Fruit fly (Drosophila melanogaster): ENCODE results near the gene MED28.

The MED28 gene

dm6 chr3R:25461666-25462065 is 15.1 kb upstream of the MED28 start:
- TF ChIP-seq CG11617 (GFP tag; optimal IDR thresholded peaks at IDR 0.05) = no peak
- TF ChIP-seq tj (GFP tag; optimal IDR thresholded peaks at IDR 0.05) = no peak
- TF ChIP-seq CG7101 (tag; optimal IDR thresholded peaks at IDR 0.05) = no peak
- TF ChIP-seq Hr96 (GFP tag; optimal IDR thresholded peaks at IDR 0.05) = no peak
- no peak for TF ChIP-seq cic (GFP tag; optimal IDR thresholded peaks at IDR 0.05)
- no peak for TF ChIP-seq Mnt (GFP tag; optimal IDR thresholded peaks at IDR 0.05)
- no peak for TF ChIP-seq CG7045 (GFP tag; optimal IDR thresholded peaks at IDR 0.05)
- TF ChIP-seq CG1620 (GFP tag; optimal IDR thresholded peaks at IDR 0.05) = no peak
- TF ChIP-seq Crg-1 (GFP tag; optimal IDR thresholded peaks at IDR 0.05) = no peak
- TF ChIP-seq toe (GFP tag; optimal IDR thresholded peaks at IDR 0.05) = no peak
- no peak for TF ChIP-seq CG33017 (tag; optimal IDR thresholded peaks at IDR 0.05)
- no peak for TF ChIP-seq CG14711 (tag; optimal IDR thresholded peaks at IDR 0.05)

- TF ChIP-seq cic (GFP tag; optimal IDR thresholded peaks at IDR 0.05) (no peak), Crg-1 (GFP tag; optimal IDR thresholded peaks at IDR 0.05) (no peak), cnc (optimal IDR thresholded peaks at IDR 0.05) (no peak), CG7045 (GFP tag; optimal IDR thresholded peaks at IDR 0.05) (no peak), toe (GFP tag; optimal IDR thresholded peaks at IDR 0.05) (no peak), CG1620 (GFP tag; optimal IDR thresholded peaks at IDR 0.05) (no peak), ovo (GFP tag; optimal IDR thresholded peaks at IDR 0.05) (no peak), pad (GFP tag; optimal IDR thresholded peaks at IDR 0.05) (no peak), Clk (GFP tag; optimal IDR thresholded peaks at IDR 0.05) (no peak), CG7101 (tag; optimal IDR thresholded peaks at IDR 0.05) (no peak), Hr96 (GFP tag; optimal IDR thresholded peaks at IDR 0.05) (no peak), bab1 (GFP tag; optimal IDR thresholded peaks at IDR 0.05) (no peak), CG11617 (GFP tag; optimal IDR thresholded peaks at IDR 0.05) (no peak), kay (GFP tag; ENCODE audit: borderline replicate concordance) (no peak), Mnt (GFP tag; optimal IDR thresholded peaks at IDR 0.05) (no peak), CG5204 (GFP tag; optimal IDR thresholded peaks at IDR 0.05) (no peak)
These were observed 14.0 kb upstream of the MED28 start for dm6 chr3R:25462642-25463317.

- TF ChIP-seq CG1620 (GFP tag; optimal IDR thresholded peaks at IDR 0.05) (no peak), bab1 (GFP tag; optimal IDR thresholded peaks at IDR 0.05) (no peak), Clk (GFP tag; optimal IDR thresholded peaks at IDR 0.05) (no peak), Mnt (GFP tag; optimal IDR thresholded peaks at IDR 0.05) (no peak), CG7045 (GFP tag; optimal IDR thresholded peaks at IDR 0.05) (no peak), CG12768 (GFP tag; optimal IDR thresholded peaks at IDR 0.05) (no peak), CG5204 (GFP tag; optimal IDR thresholded peaks at IDR 0.05) (no peak), ovo (GFP tag; optimal IDR thresholded peaks at IDR 0.05) (no peak)
These were observed 10.6 kb upstream of the MED28 start for dm6 chr3R:25466166-25466565.

- TF ChIP-seq tj (GFP tag; optimal IDR thresholded peaks at IDR 0.05) = no peak
- no peak for TF ChIP-seq CG5204 (GFP tag; optimal IDR thresholded peaks at IDR 0.05)
- no peak for TF ChIP-seq Clk (GFP tag; optimal IDR thresholded peaks at IDR 0.05)
- TF ChIP-seq ovo (GFP tag; optimal IDR thresholded peaks at IDR 0.05) = no peak
- TF ChIP-seq kay (GFP tag; ENCODE audit: borderline replicate concordance) = no peak
- TF ChIP-seq CG11617 (GFP tag; optimal IDR thresholded peaks at IDR 0.05) = no peak
- TF ChIP-seq Hr96 (GFP tag; optimal IDR thresholded peaks at IDR 0.05) = no peak
- no peak for TF ChIP-seq CG1620 (GFP tag; optimal IDR thresholded peaks at IDR 0.05)
- TF ChIP-seq cnc (optimal IDR thresholded peaks at IDR 0.05) = no peak
- no peak for TF ChIP-seq pad (GFP tag; optimal IDR thresholded peaks at IDR 0.05)
- no peak for TF ChIP-seq CG33017 (tag; optimal IDR thresholded peaks at IDR 0.05)
- TF ChIP-seq CG7045 (GFP tag; optimal IDR thresholded peaks at IDR 0.05) = no peak
- no peak for TF ChIP-seq CG7101 (tag; optimal IDR thresholded peaks at IDR 0.05)
These were observed 4.8 kb upstream of the MED28 start for dm6 chr3R:25471853-25472634.

- TF ChIP-seq CG5204 (GFP tag; optimal IDR thresholded peaks at IDR 0.05) (peak; percentile 99), CG1620 (GFP tag; optimal IDR thresholded peaks at IDR 0.05) (peak; percentile 98), CG14711 (tag; optimal IDR thresholded peaks at IDR 0.05) (peak; percentile 95), CG11617 (GFP tag; optimal IDR thresholded peaks at IDR 0.05) (peak; percentile 99), tj (GFP tag; optimal IDR thresholded peaks at IDR 0.05) (peak; percentile 93), CG12768 (GFP tag; optimal IDR thresholded peaks at IDR 0.05) (peak; percentile 98), Clk (GFP tag; optimal IDR thresholded peaks at IDR 0.05) (peak; percentile 92), CG33017 (tag; optimal IDR thresholded peaks at IDR 0.05) (peak; percentile 91), cnc (optimal IDR thresholded peaks at IDR 0.05) (no peak), ovo (GFP tag; optimal IDR thresholded peaks at IDR 0.05) (peak; percentile 95), CG7101 (tag; optimal IDR thresholded peaks at IDR 0.05) (peak; percentile 96), toe (GFP tag; optimal IDR thresholded peaks at IDR 0.05) (peak; percentile 99), pad (GFP tag; optimal IDR thresholded peaks at IDR 0.05) (peak; percentile 86), Hr96 (GFP tag; optimal IDR thresholded peaks at IDR 0.05) (peak; percentile 98), kay (GFP tag; ENCODE audit: borderline replicate concordance) (no peak), Crg-1 (GFP tag; optimal IDR thresholded peaks at IDR 0.05) (peak; percentile 96), Mnt (GFP tag; optimal IDR thresholded peaks at IDR 0.05) (peak; percentile 95), bab1 (GFP tag; optimal IDR thresholded peaks at IDR 0.05) (peak; percentile 97), CG7045 (GFP tag; optimal IDR thresholded peaks at IDR 0.05) (peak; percentile 97), cic (GFP tag; optimal IDR thresholded peaks at IDR 0.05) (peak; percentile 70)
These were observed 3.9 kb upstream of the MED28 start, which contains the start of the genes Fur1 and Vps33B for dm6 chr3R:25472635-25473552. Gene Fur1, minus strand, starts transcription at chr3R:25473058. Gene Vps33B, plus strand, starts transcription at chr3R:25473490.
